Fruit fly (Drosophila melanogaster): ENCODE results near the gene Sf3b5.

The Sf3b5 gene

dm6 chr3R:8984602-8985074 lies 30.5 kb downstream of the Sf3b5 start, which contains the start of gene CG11970 (continued):
- TF ChIP-seq CG12071 (GFP tag; optimal IDR thresholded peaks at IDR 0.05) (no peak), CG12391 (tag; optimal IDR thresholded peaks at IDR 0.05) (peak; percentile 32), Fer1 (GFP tag; optimal IDR thresholded peaks at IDR 0.05) (no peak), CG12942 (GFP tag; optimal IDR thresholded peaks at IDR 0.05) (no peak), CG5245 (GFP tag; optimal IDR thresholded peaks at IDR 0.05) (no peak), CG7963 (GFP tag; IDR thresholded peaks at IDR 0.05; ENCODE audit: partially characterized antibody) (no peak), tup (GFP tag; optimal IDR thresholded peaks at IDR 0.05) (no peak), pb (GFP tag; optimal IDR thresholded peaks at IDR 0.05) (no peak), PHDP (tag; optimal IDR thresholded peaks at IDR 0.05) (no peak), row (GFP tag; IDR thresholded peaks at IDR 0.05) (peak; percentile 76), MBD-R2 (GFP tag; IDR thresholded peaks at IDR 0.05) (peak; percentile 61), sens (GFP tag) (peak; percentile 84), CG2875 (GFP tag; optimal IDR thresholded peaks at IDR 0.05) (no peak), ATbp (GFP tag; optimal IDR thresholded peaks at IDR 0.05) (no peak), Optix (GFP tag; IDR thresholded peaks at IDR 0.05) (no peak), sisA (GFP tag; IDR thresholded peaks at IDR 0.05) (peak; percentile 55), CG17802 (tag; optimal IDR thresholded peaks at IDR 0.05) (no peak), HLH3B (GFP tag; IDR thresholded peaks at IDR 0.05) (no peak), CG3281 (GFP tag; optimal IDR thresholded peaks at IDR 0.05) (peak; percentile 21), gem (tag; optimal IDR thresholded peaks at IDR 0.05) (no peak), Hmx (GFP tag; optimal IDR thresholded peaks at IDR 0.05) (no peak), hkb (optimal IDR thresholded peaks at IDR 0.05) (no peak), hkb (GFP tag; IDR thresholded peaks at IDR 0.05) (no peak), CG8281 (tag; optimal IDR thresholded peaks at IDR 0.05) (no peak), Sox102F (GFP tag; optimal IDR thresholded peaks at IDR 0.05) (no peak), CG11560 (tag; IDR thresholded peaks at IDR 0.05) (no peak), CG14441 (GFP tag; IDR thresholded peaks at IDR 0.05) (peak; percentile 41; the same call in 1 of the 2 replicates), jigr1 (GFP tag; IDR thresholded peaks at IDR 0.05) (no peak), Tbp (GFP tag; optimal IDR thresholded peaks at IDR 0.05) (no peak), nom (GFP tag; optimal IDR thresholded peaks at IDR 0.05) (no peak), HmgZ (tag; optimal IDR thresholded peaks at IDR 0.05) (no peak), pho (GFP tag; optimal IDR thresholded peaks at IDR 0.05) (peak; percentile 56), Ada2b (GFP tag; IDR thresholded peaks at IDR 0.05) (peak; percentile 16; the same call in 1 of the 2 replicates), CG17328 (GFP tag; IDR thresholded peaks at IDR 0.05) (no peak), gt (GFP tag; IDR thresholded peaks at IDR 0.05) (no peak), fd96Cb (tag; optimal IDR thresholded peaks at IDR 0.05) (no peak), repo (GFP tag; optimal IDR thresholded peaks at IDR 0.05) (no peak), gro (GFP tag; optimal IDR thresholded peaks at IDR 0.05) (peak; percentile 12), HLH54F (GFP tag; optimal IDR thresholded peaks at IDR 0.05) (peak; percentile 26), slbo (GFP tag; IDR thresholded peaks at IDR 0.05) (peak; percentile 73), CG34224 (GFP tag; IDR thresholded peaks at IDR 0.05; ENCODE audit: partially characterized antibody) (peak; percentile 8; the same call in 2 of the 3 replicates), CG6813 (GFP tag; optimal IDR thresholded peaks at IDR 0.05) (no peak), CG10959 (GFP tag; IDR thresholded peaks at IDR 0.05) (no peak), CG4328 (GFP tag; optimal IDR thresholded peaks at IDR 0.05) (peak; percentile 21), CG6654 (GFP tag; optimal IDR thresholded peaks at IDR 0.05) (no peak), CG8765 (GFP tag; IDR thresholded peaks at IDR 0.05) (no peak), az2 (GFP tag; optimal IDR thresholded peaks at IDR 0.05) (no peak), C15 (GFP tag; IDR thresholded peaks at IDR 0.05) (no peak), grn (GFP tag; optimal IDR thresholded peaks at IDR 0.05) (no peak), CG18619 (GFP tag; optimal IDR thresholded peaks at IDR 0.05) (peak; percentile 22), CG15514 (GFP tag; optimal IDR thresholded peaks at IDR 0.05) (peak; percentile 66), ap (GFP tag; IDR thresholded peaks at IDR 0.05) (no peak)

Data from whole organism, embryonic.